Worm (Caenorhabditis elegans): Measurements from ENCODE around the gene ugt-33.

DNA sequence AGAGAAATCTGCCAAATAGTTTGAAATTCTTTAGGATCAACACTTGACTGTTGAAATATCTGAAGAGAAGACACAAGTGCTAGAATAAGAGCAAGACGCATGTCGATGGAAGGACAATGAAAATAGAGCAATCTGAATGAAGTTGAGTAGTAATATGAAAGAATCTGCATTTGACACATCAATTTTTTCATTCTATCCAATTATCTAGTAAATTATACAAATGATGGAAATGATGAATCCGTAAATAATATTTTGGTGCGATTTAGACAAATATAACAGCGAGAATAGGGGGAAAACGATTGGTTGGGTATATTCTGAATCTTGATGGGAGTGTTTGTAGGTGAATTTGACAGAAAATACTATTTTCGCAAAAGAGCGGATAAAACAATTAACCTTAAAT, 39.5 kb downstream of the ugt-33 start, which contains the start of gene txt-10:
- TF ChIP-seq lin-39 (tag; optimal IDR thresholded peaks at IDR 0.05), result no peak
- TF ChIP-seq saeg-2 (GFP tag; IDR thresholded peaks at IDR 0.05), result no peak
- TF ChIP-seq ama-1 (optimal IDR thresholded peaks at IDR 0.05), result no peak
- no peak for TF ChIP-seq unc-130 (GFP tag; optimal IDR thresholded peaks at IDR 0.05)
- TF ChIP-seq egl-43 (GFP tag; IDR thresholded peaks at IDR 0.05), result no peak
- TF ChIP-seq lir-3 (tag; optimal IDR thresholded peaks at IDR 0.05), result no peak
- TF ChIP-seq ztf-11 (tag; optimal IDR thresholded peaks at IDR 0.05), result no peak
- no peak for TF ChIP-seq fkh-10 (GFP tag; optimal IDR thresholded peaks at IDR 0.05)

All from whole organism, L4 larva.